Worm (Caenorhabditis elegans): Measurements from ENCODE around the gene M117.4.

M117.4 gene

DNA sequence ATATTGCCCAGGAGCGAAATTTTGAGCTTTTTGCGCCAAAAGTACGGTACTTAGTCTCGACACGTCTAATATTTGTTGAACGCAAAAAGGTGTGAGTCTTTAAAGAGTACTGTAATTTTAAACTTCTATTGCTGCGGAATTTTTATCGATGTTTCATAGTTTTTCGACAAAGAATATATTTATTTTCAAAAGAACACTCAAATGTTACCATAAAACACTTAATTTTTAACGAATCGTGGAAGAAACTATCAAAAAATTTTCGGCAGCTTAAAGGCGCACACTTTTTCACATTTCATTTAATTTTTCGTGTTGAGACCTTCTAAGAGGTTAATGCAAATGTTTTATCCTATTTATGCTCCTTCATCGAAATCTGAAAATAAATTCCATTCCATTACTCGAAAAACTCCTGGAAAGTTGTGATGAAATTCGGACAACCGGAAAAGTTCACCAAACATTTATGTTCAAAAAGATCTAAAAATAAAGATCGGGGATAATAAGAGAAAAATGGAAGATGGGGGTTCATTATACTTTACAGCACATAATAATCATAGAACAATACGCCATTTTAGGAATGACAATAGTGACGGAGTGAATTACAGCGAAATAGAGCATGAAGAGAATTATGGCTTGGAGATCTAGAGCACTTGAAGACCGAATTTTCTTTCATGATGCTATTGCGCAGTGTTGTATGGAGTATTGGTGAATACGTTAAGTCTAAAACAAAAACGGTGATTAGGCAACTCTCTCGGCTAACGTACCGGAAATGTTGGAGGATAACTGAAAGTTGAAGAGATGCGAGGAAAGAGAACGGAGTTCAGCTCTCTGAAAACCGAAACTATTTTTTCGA lies 13.1 kb downstream of the M117.4 start (continued):
- no peak for TF ChIP-seq F37D6.2 (tag; optimal IDR thresholded peaks at IDR 0.05)
- no peak for TF ChIP-seq zfp-2 (tag; optimal IDR thresholded peaks at IDR 0.05)
- TF ChIP-seq F44E2.7 (GFP tag; IDR thresholded peaks at IDR 0.05): no peak
- no peak for TF ChIP-seq lim-7 (GFP tag; IDR thresholded peaks at IDR 0.05)
- no peak for TF ChIP-seq nhr-42 (GFP tag; IDR thresholded peaks at IDR 0.05)
- TF ChIP-seq lin-15B (tag; optimal IDR thresholded peaks at IDR 0.05): no peak
- no peak for TF ChIP-seq F10B5.3 (tag; optimal IDR thresholded peaks at IDR 0.05)
- no peak for TF ChIP-seq ceh-20 (GFP tag; IDR thresholded peaks at IDR 0.05)
- no peak for TF ChIP-seq nhr-111 (GFP tag; optimal IDR thresholded peaks at IDR 0.05)
- no peak for TF ChIP-seq egl-43 (GFP tag; IDR thresholded peaks at IDR 0.05)
- no peak for TF ChIP-seq unc-39 (tag; optimal IDR thresholded peaks at IDR 0.05)
- no peak for TF ChIP-seq skn-1 (tag; optimal IDR thresholded peaks at IDR 0.05)
- peak; percentile 39 for TF ChIP-seq T20F7.1 (GFP tag; optimal IDR thresholded peaks at IDR 0.05)
- TF ChIP-seq ceh-32 (tag; optimal IDR thresholded peaks at IDR 0.05; ENCODE audit: poor library complexity): no peak
- TF ChIP-seq mdt-29 (GFP tag; IDR thresholded peaks at IDR 0.05): no peak
- no peak for TF ChIP-seq zag-1 (tag; optimal IDR thresholded peaks at IDR 0.05)
- TF ChIP-seq snpc-4 (tag; optimal IDR thresholded peaks at IDR 0.05): no peak
- peak; percentile 67 for TF ChIP-seq F49E8.2 (tag; optimal IDR thresholded peaks at IDR 0.05; ENCODE audit: borderline replicate concordance)
- TF ChIP-seq nhr-48 (tag; optimal IDR thresholded peaks at IDR 0.05): no peak
- TF ChIP-seq D1046.2 (GFP tag; IDR thresholded peaks at IDR 0.05): no peak
- no peak for TF ChIP-seq ZK546.5 (tag; optimal IDR thresholded peaks at IDR 0.05)
- TF ChIP-seq ces-1 (GFP tag; optimal IDR thresholded peaks at IDR 0.05): no peak
- peak; percentile 3 for TF ChIP-seq unc-130 (GFP tag; optimal IDR thresholded peaks at IDR 0.05)
- TF ChIP-seq lin-29 (GFP tag; IDR thresholded peaks at IDR 0.05): no peak
- no peak for TF ChIP-seq php-3 (GFP tag; IDR thresholded peaks at IDR 0.05)
- TF ChIP-seq lin-13 (GFP tag; optimal IDR thresholded peaks at IDR 0.05): peak; percentile 44
- TF ChIP-seq nhr-77 (tag; optimal IDR thresholded peaks at IDR 0.05): no peak
- TF ChIP-seq pqm-1 (tag; optimal IDR thresholded peaks at IDR 0.05): no peak
- TF ChIP-seq fkh-10 (GFP tag; optimal IDR thresholded peaks at IDR 0.05): no peak
- TF ChIP-seq unc-62 (GFP tag; optimal IDR thresholded peaks at IDR 0.05 in 1 of 2): no peak
- no peak for TF ChIP-seq unc-62 (tag; optimal IDR thresholded peaks at IDR 0.05)
- TF ChIP-seq ctbp-1 (GFP tag; IDR thresholded peaks at IDR 0.05): 0 out of 2 replicates have a peak, but pooled peaks have one; percentile 33
- TF ChIP-seq dmd-8 (GFP tag; IDR thresholded peaks at IDR 0.05): no peak
- TF ChIP-seq nhr-41 (GFP tag; IDR thresholded peaks at IDR 0.05): no peak
- TF ChIP-seq madf-9 (GFP tag; conservative IDR thresholded peaks at IDR 0.05): no peak
- TF ChIP-seq duxl-1 (tag; optimal IDR thresholded peaks at IDR 0.05; ENCODE audit: poor library complexity): peak; percentile 30
- TF ChIP-seq pha-4 (GFP tag; IDR thresholded peaks at IDR 0.05): peak; percentile 13; the same call in 1 of the 2 replicates
- TF ChIP-seq pha-4 (tag; optimal IDR thresholded peaks at IDR 0.05): no peak
- no peak for TF ChIP-seq daf-8 (GFP tag; IDR thresholded peaks at IDR 0.05)
- TF ChIP-seq gei-8 (GFP tag; optimal IDR thresholded peaks at IDR 0.05): no peak
- no peak for TF ChIP-seq aly-2 (tag; optimal IDR thresholded peaks at IDR 0.05)
- TF ChIP-seq ztf-7 (tag; optimal IDR thresholded peaks at IDR 0.05): no peak
- TF ChIP-seq mxl-2 (GFP tag; conservative IDR thresholded peaks at IDR 0.05): no peak
- no peak for TF ChIP-seq cey-2 (tag; optimal IDR thresholded peaks at IDR 0.05; ENCODE audit: borderline replicate concordance, insufficient read depth)
- peak; percentile 20 for TF ChIP-seq dve-1 (tag; optimal IDR thresholded peaks at IDR 0.05; ENCODE audit: insufficient read depth)
- no peak for TF ChIP-seq Y75B8A.6 (GFP tag; IDR thresholded peaks at IDR 0.05)
- TF ChIP-seq mxl-3 (GFP tag; optimal IDR thresholded peaks at IDR 0.05): no peak
- TF ChIP-seq saeg-2 (GFP tag; IDR thresholded peaks at IDR 0.05): 0 out of 2 replicates have a peak, but pooled peaks have one; percentile 18
- TF ChIP-seq tra-1 (GFP tag; IDR thresholded peaks at IDR 0.05): no peak
- TF ChIP-seq lir-3 (tag; optimal IDR thresholded peaks at IDR 0.05): no peak
